Fruit fly (Drosophila melanogaster): Measurements from ENCODE around the gene CG5439.
A peak's percentile ranks its signal among the peaks of the same experiment; 100 is the strongest.

Gene CG5439

DNA sequence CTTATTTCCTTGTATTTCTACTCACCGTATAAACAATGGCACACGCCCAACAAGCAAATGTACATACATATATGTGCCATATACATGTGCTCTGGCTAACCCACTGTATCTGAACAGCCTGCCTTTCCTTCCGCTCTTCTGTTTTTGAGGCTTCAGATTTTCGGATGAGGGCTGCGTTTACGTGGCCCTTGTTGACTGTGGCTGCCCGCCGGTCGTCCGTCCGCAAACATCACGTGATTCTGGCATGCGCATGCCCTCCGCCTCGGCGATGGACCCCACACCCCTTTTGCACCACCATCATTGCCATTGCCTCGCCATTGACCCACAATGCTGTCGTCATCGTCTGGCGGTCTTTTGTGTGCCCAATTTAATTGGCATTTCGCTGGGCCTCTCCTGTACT lies 28.3 kb downstream of the CG5439 start (continued):
- TF ChIP-seq CG5953 (GFP tag; IDR thresholded peaks at IDR 0.05), result 0 out of 2 replicates have a peak, but pooled peaks have one; percentile 27
- no peak for TF ChIP-seq CG18262 (tag; optimal IDR thresholded peaks at IDR 0.05)
- no peak for TF ChIP-seq CG9437 (GFP tag; optimal IDR thresholded peaks at IDR 0.05)
- TF ChIP-seq CG6813 (GFP tag; optimal IDR thresholded peaks at IDR 0.05), result peak; percentile 57
- peak; percentile 3 for TF ChIP-seq CG2202 (tag; optimal IDR thresholded peaks at IDR 0.05)
- TF ChIP-seq CG4707 (GFP tag; optimal IDR thresholded peaks at IDR 0.05), result peak; percentile 55
- no peak for TF ChIP-seq Dip2 (GFP tag; IDR thresholded peaks at IDR 0.05)
- peak; percentile 53 for TF ChIP-seq nom (GFP tag; optimal IDR thresholded peaks at IDR 0.05)
- peak in 1 of 2 experiments; percentile 8 for TF ChIP-seq chif (GFP tag; optimal IDR thresholded peaks at IDR 0.05)
- TF ChIP-seq CG1603 (tag; optimal IDR thresholded peaks at IDR 0.05), result peak; percentile 20
- TF ChIP-seq org-1 (GFP tag; optimal IDR thresholded peaks at IDR 0.05), result peak; percentile 6
- TF ChIP-seq CG5245 (GFP tag; optimal IDR thresholded peaks at IDR 0.05), result no peak
- TF ChIP-seq Sox102F (GFP tag; optimal IDR thresholded peaks at IDR 0.05), result peak; percentile 14
- TF ChIP-seq lilli (GFP tag; optimal IDR thresholded peaks at IDR 0.05), result no peak
- TF ChIP-seq run (tag; optimal IDR thresholded peaks at IDR 0.05), result peak; percentile 21
- peak; percentile 38 for TF ChIP-seq Nf-YC (tag; optimal IDR thresholded peaks at IDR 0.05)
- TF ChIP-seq Hr51 (GFP tag; optimal IDR thresholded peaks at IDR 0.05), result no peak
- peak; percentile 20 for TF ChIP-seq CG17359 (tag; optimal IDR thresholded peaks at IDR 0.05)
- peak; percentile 31 for TF ChIP-seq CG2678 (tag; optimal IDR thresholded peaks at IDR 0.05)
- peak; percentile 2 for TF ChIP-seq YL-1 (GFP tag; optimal IDR thresholded peaks at IDR 0.05)
- no peak for TF ChIP-seq Hmx (GFP tag; optimal IDR thresholded peaks at IDR 0.05)
- TF ChIP-seq CG8290 (GFP tag; optimal IDR thresholded peaks at IDR 0.05), result peak; percentile 17
- TF ChIP-seq CG8290 (tag; optimal IDR thresholded peaks at IDR 0.05), result peak in 1 of 2 experiments; percentile 56
- TF ChIP-seq Kr (GFP tag; optimal IDR thresholded peaks at IDR 0.05), result no peak
- peak; percentile 3 for TF ChIP-seq CG10147 (GFP tag; optimal IDR thresholded peaks at IDR 0.05)
- TF ChIP-seq odd (GFP tag; optimal IDR thresholded peaks at IDR 0.05), result peak; percentile 6
- peak in 1 of 2 experiments; percentile 7 for TF ChIP-seq crp (GFP tag; optimal IDR thresholded peaks at IDR 0.05)
- peak; percentile 33; the same call in 1 of the 2 replicates for TF ChIP-seq MBD-R2 (GFP tag; IDR thresholded peaks at IDR 0.05)
- TF ChIP-seq Hey (tag; optimal IDR thresholded peaks at IDR 0.05), result peak; percentile 85
- TF ChIP-seq Fer2 (tag; optimal IDR thresholded peaks at IDR 0.05), result no peak
- peak; percentile 39 for TF ChIP-seq caup (GFP tag; optimal IDR thresholded peaks at IDR 0.05; ENCODE audit: severe bottlenecking)
- TF ChIP-seq CG6683 (GFP tag; optimal IDR thresholded peaks at IDR 0.05), result peak; percentile 64
- peak; percentile 23 for TF ChIP-seq CG8924 (tag; optimal IDR thresholded peaks at IDR 0.05)
- peak; percentile 71 for TF ChIP-seq mirr (GFP tag; optimal IDR thresholded peaks at IDR 0.05)
- TF ChIP-seq croc (GFP tag; conservative IDR thresholded peaks at IDR 0.05), result no peak
- TF ChIP-seq nerfin-1 (tag; optimal IDR thresholded peaks at IDR 0.05), result peak; percentile 14
- no peak for TF ChIP-seq CG17186 (GFP tag; optimal IDR thresholded peaks at IDR 0.05)
- peak; percentile 29 for TF ChIP-seq CG13424 (tag; optimal IDR thresholded peaks at IDR 0.05)
- TF ChIP-seq CG10209 (GFP tag; optimal IDR thresholded peaks at IDR 0.05), result peak; percentile 3
- TF ChIP-seq NC2α (GFP tag; optimal IDR thresholded peaks at IDR 0.05), result peak; percentile 17
- 0 out of 2 replicates have a peak, but pooled peaks have one; percentile 3 for TF ChIP-seq CG14441 (GFP tag; IDR thresholded peaks at IDR 0.05)
- TF ChIP-seq corto (GFP tag; optimal IDR thresholded peaks at IDR 0.05), result no peak
- TF ChIP-seq ken (GFP tag; IDR thresholded peaks at IDR 0.05), result no peak
- no peak for TF ChIP-seq disco-r (GFP tag; optimal IDR thresholded peaks at IDR 0.05)
- TF ChIP-seq schlank (tag; optimal IDR thresholded peaks at IDR 0.05), result no peak
- TF ChIP-seq CG33557 (GFP tag; optimal IDR thresholded peaks at IDR 0.05), result peak; percentile 5
- peak; percentile 36; the same call in 1 of the 2 replicates for TF ChIP-seq Adf1 (GFP tag; IDR thresholded peaks at IDR 0.05)
- TF ChIP-seq ind (GFP tag; optimal IDR thresholded peaks at IDR 0.05), result no peak
- TF ChIP-seq Xrp1 (GFP tag; IDR thresholded peaks at IDR 0.05), result peak; percentile 44; the same call in 1 of the 2 replicates
- no peak; the same call in 1 of the 2 replicates for TF ChIP-seq ranshi (GFP tag; IDR thresholded peaks at IDR 0.05)
